Worm (Caenorhabditis elegans): ENCODE data around the gene Y46C8AM.1.

ce11 chrIV:4008440-4008839 lies 45.8 kb downstream of the Y46C8AM.1 start:
- no peak for TF ChIP-seq pat-9 (tag; optimal IDR thresholded peaks at IDR 0.05)
- no peak for TF ChIP-seq hlh-30 (tag; optimal IDR thresholded peaks at IDR 0.05; ENCODE audit: insufficient read depth)
- no peak for TF ChIP-seq hlh-15 (tag; optimal IDR thresholded peaks at IDR 0.05)
- no peak for TF ChIP-seq eyg-1 (tag; optimal IDR thresholded peaks at IDR 0.05)
- no peak for TF ChIP-seq ama-1 (optimal IDR thresholded peaks at IDR 0.05)
